Fruit fly (Drosophila melanogaster) whole organism, prepupa: Measurements from ENCODE around the gene Gr32a.

Experiments used
- Blimp-1 ChIP-seq: fragments of 200-800 bp; sonication (Bioruptor generic); optimal IDR thresholded peaks from 3 replicates; lab custom pipeline; 2017; ENCODE audit warnings: missing biosample characterization, missing genetic modification characterization, mild to moderate bottlenecking, moderate library complexity, missing genetic modification reagents
- CG10631 ChIP-seq: fragments of 200-800 bp; sonication (Bioruptor generic); optimal IDR thresholded peaks from 2 replicates; lab custom pipeline; 2016; ENCODE audit warnings: missing biosample characterization, missing genetic modification characterization
- CG10669 ChIP-seq: fragments of 200-800 bp; sonication (Bioruptor generic); optimal IDR thresholded peaks from 3 replicates; lab custom pipeline; 2018; ENCODE audit warnings: missing biosample characterization, mild to moderate bottlenecking, missing genetic modification characterization, moderate library complexity
- CG11294 ChIP-seq: fragments of 200-800 bp; sonication (Bioruptor generic); IDR thresholded peaks from 2 replicates; pipeline ENCODE4 v1.3.6; 2022; ENCODE audit warnings: missing biosample characterization, missing genetic modification characterization
- CG11762 ChIP-seq: fragments of 200-800 bp; sonication (Bioruptor generic); optimal IDR thresholded peaks from 3 replicates; lab custom pipeline; 2016; ENCODE audit warnings: missing biosample characterization, missing genetic modification characterization; ENCODE audit not compliant: insufficient read depth
- CG11902 ChIP-seq: fragments of 200-800 bp; sonication (Bioruptor generic); optimal IDR thresholded peaks from 3 replicates; lab custom pipeline; 2016; ENCODE audit warnings: missing biosample characterization, missing genetic modification characterization
- CG15336 ChIP-seq: fragments of 200-800 bp; sonication (Bioruptor generic); IDR thresholded peaks from 2 replicates; pipeline ENCODE4 v1.3.6; 2022; ENCODE audit warnings: missing biosample characterization, missing genetic modification characterization
- CG1621 ChIP-seq: fragments of 200-800 bp; sonication (Bioruptor generic); optimal IDR thresholded peaks from 3 replicates; lab custom pipeline; 2018; ENCODE audit warnings: missing biosample characterization, mild to moderate bottlenecking, missing genetic modification characterization
- CG16779 ChIP-seq: fragments of 200-800 bp; sonication (Bioruptor generic); optimal IDR thresholded peaks from 3 replicates; lab custom pipeline; 2017; ENCODE audit warnings: missing biosample characterization, mild to moderate bottlenecking, missing genetic modification characterization
- CG3032 ChIP-seq: fragments of 200-800 bp; optimal IDR thresholded peaks from 2 replicates; lab custom pipeline; 2019; ENCODE audit warnings: missing biosample characterization, mild to moderate bottlenecking, missing genetic modification characterization, moderate library complexity
- CG32006 ChIP-seq: fragments of 200-800 bp; sonication (Bioruptor generic); optimal IDR thresholded peaks from 3 replicates; lab custom pipeline; 2017; ENCODE audit warnings: missing biosample characterization, mild to moderate bottlenecking, missing genetic modification characterization
- CG34406 ChIP-seq: fragments of 200-800 bp; sonication (Bioruptor generic); optimal IDR thresholded peaks from 3 replicates; lab custom pipeline; 2016; ENCODE audit warnings: missing biosample characterization, missing genetic modification characterization
- CG3919 ChIP-seq: fragments of 200-800 bp; sonication (Bioruptor generic); optimal IDR thresholded peaks from 3 replicates; lab custom pipeline; 2016; ENCODE audit warnings: missing biosample characterization, missing genetic modification characterization
- CG4318 ChIP-seq: fragments of 200-800 bp; sonication (Bioruptor generic); optimal IDR thresholded peaks from 3 replicates; lab custom pipeline; 2017; ENCODE audit warnings: missing biosample characterization, mild to moderate bottlenecking, missing genetic modification characterization
- CG6163 ChIP-seq: fragments of 200-800 bp; sonication (Bioruptor generic); IDR thresholded peaks from 3 replicates; pipeline ENCODE4 v1.3.6; 2022; ENCODE audit warnings: missing biosample characterization, missing genetic modification characterization
- CG6276 ChIP-seq: fragments of 200-800 bp; sonication (Bioruptor generic); optimal IDR thresholded peaks from 2 replicates; lab custom pipeline; 2017; ENCODE audit warnings: missing biosample characterization, mild to moderate bottlenecking, missing genetic modification characterization
- CG6808 ChIP-seq: fragments of 200-800 bp; sonication (Bioruptor generic); optimal IDR thresholded peaks from 3 replicates; lab custom pipeline; 2017; ENCODE audit warnings: missing biosample characterization, missing genetic modification characterization, mild to moderate bottlenecking, moderate library complexity, missing genetic modification reagents
- CG6854 ChIP-seq: fragments of 200-800 bp; sonication (Bioruptor generic); optimal IDR thresholded peaks from 2 replicates; lab custom pipeline; 2017; ENCODE audit warnings: missing biosample characterization, mild to moderate bottlenecking, missing genetic modification characterization
- CG7368 ChIP-seq: fragments of 200-800 bp; sonication (Bioruptor generic); optimal IDR thresholded peaks from 3 replicates; lab custom pipeline; 2016; ENCODE audit warnings: missing biosample characterization, missing genetic modification characterization
- CG8119 ChIP-seq: fragments of 200-800 bp; sonication (Bioruptor generic); IDR thresholded peaks from 3 replicates; pipeline ENCODE4 v1.3.6; 2022; ENCODE audit warnings: missing biosample characterization, missing genetic modification characterization
- CG8319 ChIP-seq: fragments of 200-800 bp; sonication (Bioruptor generic); optimal IDR thresholded peaks from 3 replicates; lab custom pipeline; 2016; ENCODE audit warnings: missing biosample characterization, missing genetic modification characterization
- CG8632 ChIP-seq: fragments of 200-800 bp; sonication (Bioruptor generic); optimal IDR thresholded peaks from 3 replicates; lab custom pipeline; 2016; ENCODE audit warnings: missing biosample characterization, missing genetic modification characterization
- CG9139 ChIP-seq: fragments of 200-800 bp; sonication (Bioruptor generic); optimal IDR thresholded peaks from 3 replicates; lab custom pipeline; 2017; ENCODE audit warnings: missing biosample characterization, mild to moderate bottlenecking, missing genetic modification characterization
- Eip75B ChIP-seq: fragments of 200-800 bp; sonication (Bioruptor generic); optimal IDR thresholded peaks from 3 replicates; lab custom pipeline; 2016; ENCODE audit warnings: missing biosample characterization, missing genetic modification characterization
- Eip78C ChIP-seq: fragments of 200-800 bp; sonication (Bioruptor generic); peaks from one replicate; lab custom pipeline; 2016; ENCODE audit warnings: missing biosample characterization, missing genetic modification characterization
- Eip93F ChIP-seq: fragments of 200-800 bp; sonication (Bioruptor generic); optimal IDR thresholded peaks from 2 replicates; lab custom pipeline; 2016; ENCODE audit warnings: missing biosample characterization, mild to moderate bottlenecking, missing genetic modification characterization
- Ets21C ChIP-seq: fragments of 200-800 bp; sonication (Bioruptor generic); optimal IDR thresholded peaks from 3 replicates; lab custom pipeline; 2016; ENCODE audit warnings: missing biosample characterization, missing genetic modification characterization
- Gug ChIP-seq: fragments of 200-800 bp; sonication (Bioruptor generic); IDR thresholded peaks from 2 replicates; pipeline ENCODE4 v1.3.6; 2022; ENCODE audit warnings: missing biosample characterization, missing genetic modification characterization
- Hr38 ChIP-seq: sonication (Bioruptor generic); optimal IDR thresholded peaks from 2 replicates; lab custom pipeline; 2016; ENCODE audit warnings: missing biosample characterization, missing genetic modification characterization
- Hr39 ChIP-seq: fragments of 200-800 bp; sonication (Bioruptor generic); optimal IDR thresholded peaks from 2 replicates; lab custom pipeline; 2016; ENCODE audit warnings: missing biosample characterization, missing genetic modification characterization
- Lpt ChIP-seq: fragments of 200-800 bp; sonication (Bioruptor generic); optimal IDR thresholded peaks from 3 replicates; lab custom pipeline; 2016; ENCODE audit warnings: missing biosample characterization, missing genetic modification characterization
- Met ChIP-seq: fragments of 200-800 bp; sonication (Bioruptor generic); optimal IDR thresholded peaks from 3 replicates; lab custom pipeline; 2016; ENCODE audit warnings: missing biosample characterization, missing genetic modification characterization
- Smox ChIP-seq: fragments of 200-800 bp; sonication (Bioruptor generic); optimal IDR thresholded peaks from 3 replicates; lab custom pipeline; 2016; ENCODE audit warnings: missing biosample characterization, missing genetic modification characterization
- Sox102F ChIP-seq: fragments of 200-800 bp; sonication (Bioruptor generic); optimal IDR thresholded peaks from 2 replicates; lab custom pipeline; 2016; ENCODE audit warnings: missing biosample characterization, mild to moderate bottlenecking, missing genetic modification characterization
- Sox15 ChIP-seq: fragments of 200-800 bp; sonication (Bioruptor generic); optimal IDR thresholded peaks from 3 replicates; lab custom pipeline; 2016; ENCODE audit warnings: missing biosample characterization, missing genetic modification characterization
- achi ChIP-seq: fragments of 200-800 bp; sonication (Bioruptor generic); optimal IDR thresholded peaks from 3 replicates; lab custom pipeline; 2016; ENCODE audit warnings: missing biosample characterization, missing genetic modification characterization
- acj6 ChIP-seq: fragments of 200-800 bp; sonication (Bioruptor generic); optimal IDR thresholded peaks from 3 replicates; lab custom pipeline; 2016; ENCODE audit warnings: missing biosample characterization, missing genetic modification characterization
- cyc ChIP-seq: fragments of 200-800 bp; sonication (Bioruptor generic); optimal IDR thresholded peaks from 3 replicates; lab custom pipeline; 2016; ENCODE audit warnings: missing biosample characterization, missing genetic modification characterization
- dac ChIP-seq: fragments of 200-800 bp; sonication (Bioruptor generic); optimal IDR thresholded peaks from 2 replicates; lab custom pipeline; 2017; ENCODE audit warnings: missing biosample characterization, mild to moderate bottlenecking, missing genetic modification characterization
- fd59A ChIP-seq: fragments of 200-800 bp; sonication (Bioruptor generic); optimal IDR thresholded peaks from 2 replicates; lab custom pipeline; 2017; ENCODE audit warnings: missing biosample characterization, mild to moderate bottlenecking, missing genetic modification characterization, missing genetic modification reagents
- fd85E ChIP-seq: fragments of 200-800 bp; sonication (Bioruptor generic); optimal IDR thresholded peaks from 3 replicates; lab custom pipeline; 2016; ENCODE audit warnings: missing biosample characterization, missing genetic modification characterization
- pdm3 ChIP-seq: fragments of 200-800 bp; sonication (Bioruptor generic); optimal IDR thresholded peaks from 3 replicates; lab custom pipeline; 2016; ENCODE audit warnings: missing biosample characterization, missing genetic modification characterization
- spab ChIP-seq: fragments of 200-800 bp; sonication (Bioruptor generic); optimal IDR thresholded peaks from 2 replicates; lab custom pipeline; 2017; ENCODE audit warnings: missing biosample characterization, mild to moderate bottlenecking, missing genetic modification characterization, missing genetic modification reagents
- ss ChIP-seq, 2 experiments: fragments of 200-800 bp; sonication (Bioruptor generic); optimal IDR thresholded peaks; 2 replicates in 1 of 2; 3 replicates in 1 of 2; lab custom pipeline; 2017 to 2018; ENCODE audit warnings: mild to moderate bottlenecking in 2 of 2, missing biosample characterization in 2 of 2, missing genetic modification characterization in 2 of 2, moderate library complexity in 1 of 2
- topi ChIP-seq: fragments of 200-800 bp; sonication (Bioruptor generic); optimal IDR thresholded peaks from 3 replicates; lab custom pipeline; 2016; ENCODE audit warnings: missing biosample characterization, missing genetic modification characterization
- vri ChIP-seq: fragments of 200-800 bp; sonication (Bioruptor generic); optimal IDR thresholded peaks from 3 replicates; lab custom pipeline; 2016; ENCODE audit warnings: missing biosample characterization, mild to moderate bottlenecking, missing genetic modification characterization

Gr32a gene

dm6 chr2L:11065932-11066823 is 47.6 kb upstream of the Gr32a start (continued):
- TF ChIP-seq CG15336 (GFP tag; lab: Robert Waterston, UW) = peak; percentile 65
- peak; percentile 44 for TF ChIP-seq CG11762 (GFP tag; lab: Kevin White, UChicago)
- TF ChIP-seq pdm3 (GFP tag; lab: Kevin White, UChicago) = peak; percentile 57
- TF ChIP-seq dac (GFP tag; lab: Kevin White, UChicago) = peak; percentile 42
- peak; percentile 74 for TF ChIP-seq topi (GFP tag; lab: Kevin White, UChicago)
- no peak for TF ChIP-seq fd85E (GFP tag; lab: Kevin White, UChicago)
- peak; percentile 33 for TF ChIP-seq CG3032 (tag; lab: Kevin White, UChicago)
- 0 out of 3 replicates have a peak, but pooled peaks have one; percentile 31 for TF ChIP-seq CG6163 (GFP tag; lab: Robert Waterston, UW)
- TF ChIP-seq CG11294 (GFP tag; lab: Robert Waterston, UW) = no peak
- TF ChIP-seq CG7368 = peak; percentile 16
- TF ChIP-seq CG6276 (GFP tag; lab: Kevin White, UChicago) = peak; percentile 24
- TF ChIP-seq ss (GFP tag; optimal IDR thresholded peaks at IDR 0.05; lab: Kevin White, UChicago) = no peak
- TF ChIP-seq Eip78C = peak; percentile 88
- peak; percentile 76 for TF ChIP-seq Met (GFP tag; lab: Kevin White, UChicago)
- no peak for TF ChIP-seq Eip93F (GFP tag; lab: Kevin White, UChicago)
- peak; percentile 48 for TF ChIP-seq Eip75B (GFP tag; lab: Kevin White, UChicago)
- TF ChIP-seq CG3919 = peak; percentile 56
- TF ChIP-seq Ets21C (GFP tag; lab: Kevin White, UChicago) = peak; percentile 75
- TF ChIP-seq vri (GFP tag; lab: Kevin White, UChicago) = peak; percentile 14
- TF ChIP-seq, all 60 proteins: peak for 44

- TF ChIP-seq CG10631 (GFP tag; lab: Kevin White, UChicago) = peak; percentile 20
- peak; percentile 87 for TF ChIP-seq CG6854 (GFP tag; lab: Kevin White, UChicago)
- TF ChIP-seq Gug (GFP tag; lab: Robert Waterston, UW) = no peak
- TF ChIP-seq CG10669 (GFP tag; lab: Kevin White, UChicago) = peak; percentile 46
- TF ChIP-seq Ets21C (GFP tag; lab: Kevin White, UChicago) = peak; percentile 26
- TF ChIP-seq CG8632 (GFP tag; lab: Kevin White, UChicago) = peak; percentile 47
- no peak for TF ChIP-seq Eip93F (GFP tag; lab: Kevin White, UChicago)
- TF ChIP-seq achi (GFP tag; lab: Kevin White, UChicago) = peak; percentile 23
- TF ChIP-seq CG8319 (GFP tag; lab: Kevin White, UChicago) = no peak
- peak; percentile 41 for TF ChIP-seq CG34406
- peak; percentile 17 for TF ChIP-seq fd59A
- no peak for TF ChIP-seq CG11294 (GFP tag; lab: Robert Waterston, UW)
- TF ChIP-seq Sox15 (GFP tag; lab: Kevin White, UChicago) = no peak
- peak; percentile 50 for TF ChIP-seq CG11762 (GFP tag; lab: Kevin White, UChicago)
- peak; percentile 22 for TF ChIP-seq CG1621 (tag; lab: Kevin White, UChicago)
- peak; percentile 78 for TF ChIP-seq Eip78C
- peak; percentile 12 for TF ChIP-seq Lpt
- TF ChIP-seq CG6276 (GFP tag; lab: Kevin White, UChicago) = peak; percentile 62
- no peak for TF ChIP-seq Hr38 (GFP tag; lab: Kevin White, UChicago)
- no peak for TF ChIP-seq CG11902 (GFP tag; lab: Kevin White, UChicago)
- peak; percentile 19 for TF ChIP-seq Hr39
- peak; percentile 59 to 67 for TF ChIP-seq ss (GFP tag; optimal IDR thresholded peaks at IDR 0.05; lab: Kevin White, UChicago)
- peak; percentile 11 for TF ChIP-seq acj6
- peak; percentile 53 for TF ChIP-seq CG9139
- peak; percentile 68 for TF ChIP-seq CG16779 (tag; lab: Kevin White, UChicago)
- TF ChIP-seq CG6808 = peak; percentile 59
- peak; percentile 44 for TF ChIP-seq Met (GFP tag; lab: Kevin White, UChicago)
- peak; percentile 12 for TF ChIP-seq CG4318 (GFP tag; lab: Kevin White, UChicago)
- TF ChIP-seq cyc (GFP tag; lab: Kevin White, UChicago) = no peak
- TF ChIP-seq Blimp-1 = no peak
- peak; percentile 11 for TF ChIP-seq CG32006
- TF ChIP-seq Sox102F (GFP tag; lab: Kevin White, UChicago) = peak; percentile 64
- TF ChIP-seq spab = peak; percentile 34
- peak; percentile 68; the same call in 2 of the 3 replicates for TF ChIP-seq CG8119 (GFP tag; lab: Robert Waterston, UW)
- TF ChIP-seq Smox (GFP tag; lab: Kevin White, UChicago) = peak; percentile 17
Observed at dm6 chr2L:11066887-11067459, 46.8 kb upstream of the Gr32a start, which contains the start of gene Samuel. Gene Samuel (minus strand): TSS chr2L:11066998.
